In the genomic region with DNA sequence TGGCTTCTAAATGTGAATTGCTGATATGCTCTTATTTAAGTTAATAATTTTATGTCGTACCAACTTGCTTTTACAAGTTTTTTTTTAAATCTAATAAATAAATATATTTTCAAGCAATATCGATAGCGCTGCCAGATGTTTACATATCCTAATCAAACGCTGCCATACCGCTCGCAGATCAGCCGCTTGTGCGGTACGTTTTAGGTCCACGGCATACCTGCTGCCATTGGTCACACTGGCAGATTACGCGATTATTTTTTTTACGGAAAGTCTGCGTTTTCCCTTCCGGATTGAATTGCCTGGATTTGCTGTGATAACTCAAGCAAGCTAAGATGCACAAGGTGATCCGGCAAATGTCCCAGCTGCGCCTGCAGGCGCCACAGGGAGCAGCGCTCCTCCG, we compare ENCODE assay signal across 3 fruit fly cellular contexts.
TF ChIP-seq lines count a peak whose summit lies in the region.

A gene (plus strand): TSS at position 191 of the 400 bp plus-strand sequence.

- TF ChIP-seq CTCF in whole organism, embryonic (GFP tag; optimal IDR thresholded peaks at IDR 0.05; lab: Kevin White, UChicago), result no peak

TF ChIP-seq in whole organism, adult, 20 proteins besides CTCF, POLR2A, EP300 and RAD21:
- TF ChIP-seq CG12768 (GFP tag; optimal IDR thresholded peaks at IDR 0.05; lab: Kevin White, UChicago) (no peak), cnc (optimal IDR thresholded peaks at IDR 0.05; lab: Kevin White, UChicago) (no peak), bab1 (GFP tag; optimal IDR thresholded peaks at IDR 0.05; lab: Kevin White, UChicago) (peak; percentile 51)

TF ChIP-seq in whole organism, embryonic, 481 proteins besides CTCF, POLR2A, EP300 and RAD21 (continues in another document):
- TF ChIP-seq CG12659 (GFP tag; optimal IDR thresholded peaks at IDR 0.05; lab: Kevin White, UChicago), result peak; percentile 20
- TF ChIP-seq trem (tag; optimal IDR thresholded peaks at IDR 0.05; lab: Kevin White, UChicago), result peak; percentile 26
- TF ChIP-seq MBD-R2 (GFP tag; IDR thresholded peaks at IDR 0.05; lab: Robert Waterston, UW), result peak; percentile 73
- no peak for TF ChIP-seq CG10366 (GFP tag; IDR thresholded peaks at IDR 0.05; lab: Robert Waterston, UW)
- peak; percentile 36; the same call in 1 of the 2 replicates for TF ChIP-seq bbx (GFP tag; IDR thresholded peaks at IDR 0.05; lab: Robert Waterston, UW; ENCODE audit: partially characterized antibody)
- TF ChIP-seq YL-1 (GFP tag; optimal IDR thresholded peaks at IDR 0.05; lab: Kevin White, UChicago), result peak; percentile 21
- TF ChIP-seq cas (GFP tag; IDR thresholded peaks at IDR 0.05; lab: Robert Waterston, UW), result no peak
- TF ChIP-seq CG15514 (GFP tag; optimal IDR thresholded peaks at IDR 0.05; lab: Kevin White, UChicago), result peak; percentile 57
- peak; percentile 8 for TF ChIP-seq nom (GFP tag; optimal IDR thresholded peaks at IDR 0.05; lab: Kevin White, UChicago)
- peak; percentile 37 for TF ChIP-seq Med (GFP tag; lab: Kevin White, UChicago)
- peak; percentile 56 for TF ChIP-seq BEAF-32 (GFP tag; optimal IDR thresholded peaks at IDR 0.05; lab: Kevin White, UChicago)
- TF ChIP-seq CG9932 (GFP tag; IDR thresholded peaks at IDR 0.05; lab: Robert Waterston, UW), result 0 out of 2 replicates have a peak, but pooled peaks have one; percentile 29
- peak; percentile 31; the same call in 1 of the 2 replicates for TF ChIP-seq Rfx (GFP tag; IDR thresholded peaks at IDR 0.05; lab: Robert Waterston, UW)
- peak; percentile 32; the same call in 1 of the 2 replicates for TF ChIP-seq Bgb (GFP tag; IDR thresholded peaks at IDR 0.05; lab: Robert Waterston, UW; ENCODE audit: partially characterized antibody)
- peak; percentile 71 for TF ChIP-seq gfzf (GFP tag; optimal IDR thresholded peaks at IDR 0.05; lab: Kevin White, UChicago)
- peak; percentile 38 for TF ChIP-seq sqz (GFP tag; optimal IDR thresholded peaks at IDR 0.05; lab: Kevin White, UChicago)
- no peak for TF ChIP-seq tna (GFP tag; IDR thresholded peaks at IDR 0.05; lab: Robert Waterston, UW; ENCODE audit: partially characterized antibody)
- TF ChIP-seq grn (GFP tag; optimal IDR thresholded peaks at IDR 0.05; lab: Kevin White, UChicago), result peak; percentile 27
- TF ChIP-seq CG4617 (GFP tag; optimal IDR thresholded peaks at IDR 0.05; lab: Kevin White, UChicago; ENCODE audit: borderline replicate concordance), result peak; percentile 35
- no peak for TF ChIP-seq btn (GFP tag; optimal IDR thresholded peaks at IDR 0.05; lab: Kevin White, UChicago)
- peak; percentile 25; the same call in 1 of the 2 replicates for TF ChIP-seq slbo (GFP tag; IDR thresholded peaks at IDR 0.05; lab: Robert Waterston, UW)
- TF ChIP-seq ems (GFP tag; optimal IDR thresholded peaks at IDR 0.05; lab: Kevin White, UChicago), result no peak
- no peak for TF ChIP-seq CG43689 (GFP tag; IDR thresholded peaks at IDR 0.05; lab: Robert Waterston, UW)
- peak; percentile 56 for TF ChIP-seq CG14710 (tag; optimal IDR thresholded peaks at IDR 0.05; lab: Kevin White, UChicago)
- peak; percentile 69 for TF ChIP-seq CG9437 (GFP tag; optimal IDR thresholded peaks at IDR 0.05; lab: Kevin White, UChicago)
- peak; percentile 70 for TF ChIP-seq CG3847 (GFP tag; IDR thresholded peaks at IDR 0.05; lab: Robert Waterston, UW)
- TF ChIP-seq MESR4 (GFP tag; optimal IDR thresholded peaks at IDR 0.05; lab: Kevin White, UChicago), result peak; percentile 88
- peak; percentile 10; the same call in 1 of the 2 replicates for TF ChIP-seq vvl (GFP tag; IDR thresholded peaks at IDR 0.05; lab: Robert Waterston, UW)
- no peak for TF ChIP-seq so (GFP tag; IDR thresholded peaks at IDR 0.05; lab: Robert Waterston, UW)
- no peak for TF ChIP-seq grau (tag; optimal IDR thresholded peaks at IDR 0.05; lab: Kevin White, UChicago)
- peak; percentile 66 for TF ChIP-seq pzg (GFP tag; optimal IDR thresholded peaks at IDR 0.05; lab: Kevin White, UChicago)
- TF ChIP-seq Adf1 (GFP tag; IDR thresholded peaks at IDR 0.05; lab: Robert Waterston, UW), result no peak
- TF ChIP-seq CG2712 (tag; optimal IDR thresholded peaks at IDR 0.05; lab: Kevin White, UChicago), result peak; percentile 17
- TF ChIP-seq mam (GFP tag; optimal IDR thresholded peaks at IDR 0.05; lab: Kevin White, UChicago), result no peak
- peak; percentile 30 for TF ChIP-seq Ets97D (GFP tag; optimal IDR thresholded peaks at IDR 0.05; lab: Kevin White, UChicago)
- 0 out of 2 replicates have a peak, but pooled peaks have one; percentile 17 for TF ChIP-seq CG13287 (GFP tag; IDR thresholded peaks at IDR 0.05; lab: Robert Waterston, UW; ENCODE audit: partially characterized antibody)
- peak; percentile 19; the same call in 1 of the 3 replicates for TF ChIP-seq knrl (GFP tag; IDR thresholded peaks at IDR 0.05; lab: Robert Waterston, UW; ENCODE audit: partially characterized antibody)
- peak; percentile 28 for TF ChIP-seq CrebB (tag; optimal IDR thresholded peaks at IDR 0.05; lab: Kevin White, UChicago)
- peak; percentile 67 for TF ChIP-seq CG9797 (GFP tag; optimal IDR thresholded peaks at IDR 0.05; lab: Kevin White, UChicago)

TF ChIP-seq in whole organism, prepupa, 60 proteins besides CTCF, POLR2A, EP300 and RAD21:
- TF ChIP-seq CG1621 (tag; optimal IDR thresholded peaks at IDR 0.05; lab: Kevin White, UChicago), result peak; percentile 90
- TF ChIP-seq Ets96B (tag; optimal IDR thresholded peaks at IDR 0.05; lab: Kevin White, UChicago), result no peak
- TF ChIP-seq Hr4 (GFP tag; optimal IDR thresholded peaks at IDR 0.05; lab: Kevin White, UChicago), result no peak
